Worm (Caenorhabditis elegans): ENCODE data around the gene F01F1.2.

Gene F01F1.2

ce11 chrIII:5835163-5835871 lies 43.0 kb upstream of the F01F1.2 start (continued):
- TF ChIP-seq pag-3 (tag; optimal IDR thresholded peaks at IDR 0.05; ENCODE audit: borderline replicate concordance, insufficient read depth) (no peak), swsn-7 (tag; optimal IDR thresholded peaks at IDR 0.05) (peak; percentile 13), hpl-2 (GFP tag; optimal IDR thresholded peaks at IDR 0.05) (no peak), nhr-77 (tag; optimal IDR thresholded peaks at IDR 0.05) (no peak), nhr-11 (tag; optimal IDR thresholded peaks at IDR 0.05) (no peak), lsy-2 (tag; optimal IDR thresholded peaks at IDR 0.05) (peak in 1 of 2 experiments; percentile 41), skn-1 (tag; optimal IDR thresholded peaks at IDR 0.05) (no peak), unc-98 (GFP tag; IDR thresholded peaks at IDR 0.05) (no peak), tbx-2 (tag; optimal IDR thresholded peaks at IDR 0.05) (no peak), egl-13 (tag; optimal IDR thresholded peaks at IDR 0.05) (no peak), blmp-1 (tag; optimal IDR thresholded peaks at IDR 0.05) (peak; percentile 74), hlh-4 (tag; optimal IDR thresholded peaks at IDR 0.05) (no peak), egl-27 (tag; optimal IDR thresholded peaks at IDR 0.05) (no peak), sup-37 (GFP tag; optimal IDR thresholded peaks at IDR 0.05) (no peak), hlh-17 (GFP tag; optimal IDR thresholded peaks at IDR 0.05; ENCODE audit: borderline replicate concordance) (no peak), pax-3 (tag; optimal IDR thresholded peaks at IDR 0.05) (no peak), lin-15B (tag; optimal IDR thresholded peaks at IDR 0.05) (no peak), lin-13 (GFP tag; optimal IDR thresholded peaks at IDR 0.05) (no peak), sox-4 (tag; optimal IDR thresholded peaks at IDR 0.05) (no peak), ztf-11 (tag; optimal IDR thresholded peaks at IDR 0.05) (no peak), tlp-1 (tag; optimal IDR thresholded peaks at IDR 0.05) (no peak), nhr-20 (tag; optimal IDR thresholded peaks at IDR 0.05) (peak; percentile 41), nhr-85 (tag) (peak; percentile 72), efl-1 (optimal IDR thresholded peaks at IDR 0.05) (no peak), efl-1 (GFP tag; optimal IDR thresholded peaks at IDR 0.05 in 1 of 2) (peak in 1 of 2 experiments; percentile 67), fkh-10 (GFP tag; optimal IDR thresholded peaks at IDR 0.05) (no peak), lin-35 (GFP tag; optimal IDR thresholded peaks at IDR 0.05) (peak in 1 of 2 experiments; percentile 63), ceh-82 (tag; optimal IDR thresholded peaks at IDR 0.05) (no peak), Y116A8C.19 (tag; optimal IDR thresholded peaks at IDR 0.05; ENCODE audit: borderline replicate concordance) (no peak), nhr-84 (tag; optimal IDR thresholded peaks at IDR 0.05) (no peak), ceh-63 (GFP tag; optimal IDR thresholded peaks at IDR 0.05) (no peak), mdl-1 (tag; optimal IDR thresholded peaks at IDR 0.05) (peak in 1 of 2 experiments; percentile 9)

- no peak for TF ChIP-seq ztf-4 (tag; optimal IDR thresholded peaks at IDR 0.05)
- TF ChIP-seq ceh-82 (tag; optimal IDR thresholded peaks at IDR 0.05), result peak in 1 of 3 experiments; percentile 8
- TF ChIP-seq hlh-4 (tag; optimal IDR thresholded peaks at IDR 0.05), result no peak
- TF ChIP-seq pqm-1 (tag; optimal IDR thresholded peaks at IDR 0.05), result no peak
- TF ChIP-seq Y116A8C.19 (tag; optimal IDR thresholded peaks at IDR 0.05; ENCODE audit: borderline replicate concordance), result no peak
- peak; percentile 38 for TF ChIP-seq ama-1 (optimal IDR thresholded peaks at IDR 0.05)
- no peak for TF ChIP-seq ces-1 (GFP tag; optimal IDR thresholded peaks at IDR 0.05)
- no peak for TF ChIP-seq jun-1 (tag; optimal IDR thresholded peaks at IDR 0.05)
- no peak for TF ChIP-seq efl-1 (optimal IDR thresholded peaks at IDR 0.05)
- TF ChIP-seq efl-1 (GFP tag; optimal IDR thresholded peaks at IDR 0.05 in 1 of 2), result peak in 1 of 2 experiments; percentile 89
- no peak for TF ChIP-seq blmp-1 (tag; optimal IDR thresholded peaks at IDR 0.05)
- no peak for TF ChIP-seq F16B12.6 (tag; optimal IDR thresholded peaks at IDR 0.05)
- no peak for TF ChIP-seq egl-13 (tag; optimal IDR thresholded peaks at IDR 0.05)
- TF ChIP-seq lin-15B (tag; optimal IDR thresholded peaks at IDR 0.05), result no peak
- no peak for TF ChIP-seq skn-1 (tag; optimal IDR thresholded peaks at IDR 0.05)
- TF ChIP-seq nhr-84 (tag; optimal IDR thresholded peaks at IDR 0.05), result no peak
- TF ChIP-seq hpl-2 (GFP tag; optimal IDR thresholded peaks at IDR 0.05), result no peak
- no peak for TF ChIP-seq sox-4 (tag; optimal IDR thresholded peaks at IDR 0.05)
- peak; percentile 55 for TF ChIP-seq lin-14 (GFP tag; optimal IDR thresholded peaks at IDR 0.05)
- no peak for TF ChIP-seq irx-1 (tag; optimal IDR thresholded peaks at IDR 0.05)
- peak; percentile 80 for TF ChIP-seq nhr-85 (tag)
- no peak for TF ChIP-seq ceh-8 (GFP tag; optimal IDR thresholded peaks at IDR 0.05)
- no peak for TF ChIP-seq grh-1 (GFP tag; IDR thresholded peaks at IDR 0.05)
- no peak for TF ChIP-seq fkh-10 (GFP tag; optimal IDR thresholded peaks at IDR 0.05)
- TF ChIP-seq nhr-77 (tag; optimal IDR thresholded peaks at IDR 0.05), result no peak
- TF ChIP-seq nhr-20 (tag; optimal IDR thresholded peaks at IDR 0.05), result peak; percentile 16
- no peak for TF ChIP-seq C34B4.2 (tag; optimal IDR thresholded peaks at IDR 0.05)
- TF ChIP-seq alr-1 (tag; optimal IDR thresholded peaks at IDR 0.05; ENCODE audit: borderline replicate concordance), result no peak
- no peak for TF ChIP-seq fos-1 (tag; optimal IDR thresholded peaks at IDR 0.05)
- TF ChIP-seq sptf-1 (tag; optimal IDR thresholded peaks at IDR 0.05), result no peak
- TF ChIP-seq vab-15 (tag; optimal IDR thresholded peaks at IDR 0.05), result no peak
- no peak for TF ChIP-seq nhr-76 (tag; optimal IDR thresholded peaks at IDR 0.05)
- peak; percentile 38 for TF ChIP-seq nhr-71 (tag; optimal IDR thresholded peaks at IDR 0.05)
Observed at ce11 chrIII:5836261-5836660, 42.1 kb upstream of the F01F1.2 start.
